Worm (Caenorhabditis elegans) whole organism, L2 larva: ENCODE measurements around the gene aptf-3.

ENCODE experiments used
- gmeb-1 ChIP-seq: fragments of 150-350 bp; optimal IDR thresholded peaks from 2 replicates; lab custom pipeline; 2014; ENCODE audit warnings: missing biosample characterization, missing genetic modification characterization
- snpc-4 ChIP-seq: fragments of 150-350 bp; optimal IDR thresholded peaks from 2 replicates; lab custom pipeline; 2014; ENCODE audit warnings: missing biosample characterization, missing genetic modification characterization

- no peak for TF ChIP-seq gmeb-1 (tag; lab: Kevin White, UChicago)
- no peak for TF ChIP-seq snpc-4 (tag; lab: Kevin White, UChicago)
These were observed 27.9 kb downstream of the aptf-3 start, which contains the start of gene T22C8.3 for ce11 chrII:8621883-8622282.
